Worm (Caenorhabditis elegans) whole organism, L2 larva: ENCODE results near the gene his-61.
A peak's percentile ranks its signal among the peaks of the same experiment; 100 is the strongest.

ENCODE experiments used
- C34F6.9 ChIP-seq: fragments of 150-350 bp; optimal IDR thresholded peaks from 2 replicates; lab custom pipeline; 2014; ENCODE audit warnings: missing biosample characterization, missing genetic modification characterization
- blmp-1 ChIP-seq: sonication (generic microtip); optimal IDR thresholded peaks from 2 replicates; lab custom pipeline; 2017; ENCODE audit warnings: missing genetic modification characterization, mild to moderate bottlenecking, missing compliant biosample characterization, antibody characterized with exemption, moderate library complexity; ENCODE audit not compliant: insufficient read depth
- fos-1 ChIP-seq: fragments of 150-350 bp; optimal IDR thresholded peaks from 2 replicates; lab custom pipeline; 2014; ENCODE audit warnings: missing biosample characterization, missing genetic modification characterization
- mdl-1 ChIP-seq, 2 experiments: fragments of 150-350 bp in 1 of 2; sonication (generic microtip) in 1 of 2; optimal IDR thresholded peaks; 2 replicates each; lab custom pipeline; 2017; ENCODE audit warnings: missing biosample characterization in 2 of 2, missing genetic modification characterization in 2 of 2
- nhr-12 ChIP-seq: fragments of 150-350 bp; optimal IDR thresholded peaks from 2 replicates; lab custom pipeline; 2014; ENCODE audit warnings: missing biosample characterization, missing genetic modification characterization
- nhr-21 ChIP-seq: fragments of 150-350 bp; optimal IDR thresholded peaks from 2 replicates; lab custom pipeline; 2014; ENCODE audit warnings: missing biosample characterization, missing genetic modification characterization
- nhr-25 ChIP-seq: fragments of 150-350 bp; sonication (generic microtip); optimal IDR thresholded peaks from 3 replicates; lab custom pipeline; 2014; ENCODE audit warnings: missing biosample characterization, missing genetic modification characterization
- nhr-6 ChIP-seq: fragments of 150-350 bp; optimal IDR thresholded peaks from 2 replicates; lab custom pipeline; 2014; ENCODE audit warnings: missing biosample characterization, missing genetic modification characterization
- unc-62 ChIP-seq: fragments of 150-350 bp; optimal IDR thresholded peaks from 2 replicates; lab custom pipeline; 2014; ENCODE audit warnings: missing biosample characterization, missing genetic modification reagents, missing genetic modification characterization

DNA sequence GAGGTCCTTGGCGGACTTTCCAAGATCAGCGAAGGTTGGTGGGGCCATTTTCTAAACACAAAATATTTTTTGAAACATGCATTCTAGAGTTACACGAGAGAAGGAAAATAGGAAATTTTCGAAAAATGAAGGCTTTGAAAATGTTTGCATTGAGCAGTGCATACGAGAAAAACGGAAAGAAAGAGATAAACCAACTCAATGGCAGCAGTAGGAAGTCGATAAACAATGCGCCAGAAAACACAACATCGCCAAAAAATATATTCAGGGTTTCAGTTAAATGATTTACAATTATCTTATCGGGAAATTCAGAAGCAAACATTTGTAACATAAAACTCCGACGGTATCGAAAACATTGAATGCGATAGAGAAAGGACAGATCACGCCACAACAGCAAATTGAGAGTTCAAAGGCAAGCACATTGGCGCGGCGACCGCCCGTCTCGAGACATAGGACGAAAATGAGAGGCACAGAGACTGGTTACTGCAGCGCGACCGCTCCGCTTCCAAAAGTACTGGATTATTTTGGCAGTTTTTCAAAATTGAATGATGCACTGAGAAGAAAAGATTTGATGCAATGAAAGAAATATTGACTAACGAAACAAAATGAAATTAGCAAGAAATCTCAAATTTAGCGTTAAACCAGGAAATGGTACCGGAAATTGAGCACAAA lies 22.0 kb upstream of the his-61 start, which contains the start of the genes vdac-1 and R05G6.5:
- TF ChIP-seq blmp-1 (tag; lab: Kevin White, UChicago) (peak; percentile 57), unc-62 (GFP tag; lab: Kevin White, UChicago) (no peak), nhr-21 (tag; lab: Kevin White, UChicago) (peak; percentile 74), fos-1 (tag; lab: Kevin White, UChicago) (peak; percentile 88), nhr-12 (tag; lab: Kevin White, UChicago) (no peak), nhr-25 (tag; lab: Kevin White, UChicago) (peak; percentile 77), mdl-1 (tag; optimal IDR thresholded peaks at IDR 0.05; lab: Kevin White, UChicago) (peak; percentile 16 to 61), nhr-6 (tag; lab: Kevin White, UChicago) (peak; percentile 25), C34F6.9 (tag; lab: Kevin White, UChicago) (peak; percentile 77)
